Fruit fly (Drosophila melanogaster) whole organism, embryonic: ENCODE data around the gene vnd.

Source experiments
- CG10274 ChIP-seq: fragments of 200-800 bp; sonication (Bioruptor generic); optimal IDR thresholded peaks from 3 replicates; lab custom pipeline; 2017; ENCODE audit warnings: missing biosample characterization, mild to moderate bottlenecking, missing genetic modification characterization
- CG10543 ChIP-seq: fragments of 200-800 bp; sonication (Bioruptor generic); optimal IDR thresholded peaks from 3 replicates; lab custom pipeline; 2017; ENCODE audit warnings: missing biosample characterization, mild to moderate bottlenecking, missing genetic modification characterization, moderate library complexity
- CG10565 ChIP-seq: fragments of 200-800 bp; sonication (Bioruptor generic); optimal IDR thresholded peaks from 3 replicates; lab custom pipeline; 2016; ENCODE audit warnings: missing biosample characterization, mild to moderate bottlenecking, missing genetic modification characterization
- CG13287 ChIP-seq: fragments of 200-800 bp; sonication (Bioruptor generic); IDR thresholded peaks from 2 replicates; pipeline ENCODE4 v1.3.6; 2022; ENCODE audit warnings: missing biosample characterization, missing genetic modification characterization; ENCODE audit not compliant: partially characterized antibody
- CG13894 ChIP-seq: fragments of 200-800 bp; sonication (Bioruptor generic); optimal IDR thresholded peaks from 3 replicates; lab custom pipeline; 2018; ENCODE audit warnings: missing biosample characterization, mild to moderate bottlenecking, missing genetic modification characterization, moderate library complexity
- CG14667 ChIP-seq: fragments of 200-800 bp; sonication (Bioruptor generic); IDR thresholded peaks from 2 replicates; pipeline ENCODE4 v1.3.6; 2022; ENCODE audit warnings: missing biosample characterization, missing genetic modification characterization
- CG15601 ChIP-seq: fragments of 200-800 bp; sonication (Bioruptor generic); optimal IDR thresholded peaks from 3 replicates; lab custom pipeline; 2019; ENCODE audit warnings: missing biosample characterization, mild to moderate bottlenecking, missing genetic modification characterization, moderate library complexity
- CG17328 ChIP-seq: fragments of 200-800 bp; sonication (Bioruptor generic); IDR thresholded peaks from 2 replicates; pipeline ENCODE4 v1.3.6; 2022; ENCODE audit warnings: missing biosample characterization, missing genetic modification characterization
- CG18599 ChIP-seq: fragments of 200-800 bp; sonication (Bioruptor generic); optimal IDR thresholded peaks from 3 replicates; lab custom pipeline; 2017; ENCODE audit warnings: missing biosample characterization, missing genetic modification characterization, mild to moderate bottlenecking, moderate library complexity, missing genetic modification reagents
- CG31365 ChIP-seq: fragments of 200-800 bp; sonication (Bioruptor generic); optimal IDR thresholded peaks from 2 replicates; lab custom pipeline; 2018; ENCODE audit warnings: missing biosample characterization, mild to moderate bottlenecking, missing genetic modification characterization
- CG32532 ChIP-seq: fragments of 200-800 bp; sonication (Bioruptor generic); IDR thresholded peaks from 2 replicates; pipeline ENCODE4 v1.3.6; 2022; ENCODE audit warnings: missing biosample characterization, missing genetic modification characterization
- CG4617 ChIP-seq: fragments of 200-800 bp; sonication (Bioruptor generic); optimal IDR thresholded peaks from 3 replicates; lab custom pipeline; 2016; ENCODE audit warnings: missing biosample characterization, missing genetic modification characterization, borderline replicate concordance
- CG4820 ChIP-seq: fragments of 200-800 bp; sonication (Bioruptor generic); optimal IDR thresholded peaks from 3 replicates; lab custom pipeline; 2016; ENCODE audit warnings: missing biosample characterization, missing genetic modification characterization
- CG6854 ChIP-seq: fragments of 200-800 bp; sonication (Bioruptor generic); optimal IDR thresholded peaks from 3 replicates; lab custom pipeline; 2017; ENCODE audit warnings: missing biosample characterization, mild to moderate bottlenecking, missing genetic modification characterization
- CG7745 ChIP-seq: fragments of 200-800 bp; sonication (Bioruptor generic); optimal IDR thresholded peaks from 2 replicates; lab custom pipeline; 2018; ENCODE audit warnings: missing biosample characterization, mild to moderate bottlenecking, missing genetic modification characterization, moderate library complexity
- CG8290 ChIP-seq, 3 experiments: fragments of 200-800 bp; sonication (Bioruptor generic); optimal IDR thresholded peaks; 2 replicates each; lab custom pipeline; 2016 to 2019; ENCODE audit warnings: missing biosample characterization in 3 of 3, missing genetic modification characterization in 3 of 3, mild to moderate bottlenecking in 2 of 3, moderate library complexity in 1 of 3
- CG9932 ChIP-seq: fragments of 200-800 bp; sonication (Bioruptor generic); IDR thresholded peaks from 2 replicates; pipeline ENCODE4 v1.3.6; 2022; ENCODE audit warnings: missing biosample characterization, missing genetic modification characterization
- CTCF ChIP-seq: fragments of 200-800 bp; sonication (Bioruptor generic); optimal IDR thresholded peaks from 2 replicates; lab custom pipeline; 2017; ENCODE audit warnings: missing biosample characterization, mild to moderate bottlenecking, missing genetic modification characterization, moderate library complexity
- CoRest ChIP-seq: fragments of 200-800 bp; sonication (Bioruptor generic); optimal IDR thresholded peaks from 3 replicates; lab custom pipeline; 2018; ENCODE audit warnings: missing biosample characterization, mild to moderate bottlenecking, missing genetic modification characterization, moderate library complexity
- D ChIP-seq, 2 experiments: fragments of 200-800 bp in 1 of 2; fragments of >200 bp in 1 of 2; sonication (Bioruptor generic) in 1 of 2; optimal IDR thresholded peaks; 2 replicates in 1 of 2; 3 replicates in 1 of 2; lab custom pipeline; 2017; ENCODE audit warnings: mild to moderate bottlenecking in 1 of 2, missing biosample characterization in 1 of 2, missing genetic modification characterization in 1 of 2, missing genetic modification reagents in 1 of 2
- Deaf1 ChIP-seq: fragments of 200-800 bp; optimal IDR thresholded peaks from 3 replicates; lab custom pipeline; 2019; ENCODE audit warnings: missing biosample characterization, mild to moderate bottlenecking, missing genetic modification characterization, moderate library complexity
- H15 ChIP-seq: fragments of 200-800 bp; sonication (Bioruptor generic); IDR thresholded peaks from 3 replicates; pipeline ENCODE4 v1.3.6; 2022; ENCODE audit warnings: missing biosample characterization, missing genetic modification characterization
- Lhr ChIP-seq: fragments of 200-800 bp; sonication (Bioruptor generic); optimal IDR thresholded peaks from 3 replicates; lab custom pipeline; 2017; ENCODE audit warnings: mild to moderate bottlenecking, missing biosample characterization, missing genetic modification reagents, missing genetic modification characterization
- NC2β ChIP-seq: fragments of 200-800 bp; sonication (Bioruptor generic); optimal IDR thresholded peaks from 2 replicates; lab custom pipeline; 2016; ENCODE audit warnings: missing biosample characterization, missing genetic modification characterization
- abd-A ChIP-seq: fragments of 200-800 bp; sonication (Bioruptor generic); optimal IDR thresholded peaks from 3 replicates; lab custom pipeline; 2019; ENCODE audit warnings: missing biosample characterization, mild to moderate bottlenecking, missing genetic modification characterization, moderate library complexity
- cg ChIP-seq: fragments of 200-800 bp; sonication (Bioruptor generic); optimal IDR thresholded peaks from 3 replicates; lab custom pipeline; 2019; ENCODE audit warnings: missing biosample characterization, mild to moderate bottlenecking, missing genetic modification characterization, moderate library complexity
- chm ChIP-seq: fragments of 200-800 bp; sonication (Bioruptor generic); IDR thresholded peaks from 2 replicates; pipeline ENCODE4 v1.3.6; 2022; ENCODE audit warnings: missing biosample characterization, missing genetic modification characterization
- ci ChIP-seq: fragments of 200-800 bp; sonication (Bioruptor generic); IDR thresholded peaks from 3 replicates; pipeline ENCODE4 v1.3.6; 2022; ENCODE audit warnings: missing biosample characterization, missing genetic modification characterization
- croc ChIP-seq: fragments of 200-800 bp; sonication (Bioruptor generic); conservative IDR thresholded peaks from 3 replicates; pipeline ENCODE4 v1.3.6; 2022; ENCODE audit warnings: missing biosample characterization, missing genetic modification characterization
- crol ChIP-seq: fragments of 200-800 bp; sonication (Bioruptor generic); IDR thresholded peaks from 2 replicates; pipeline ENCODE4 v1.3.6; 2022; ENCODE audit warnings: missing biosample characterization, missing genetic modification characterization
- dmrt11E ChIP-seq: fragments of 200-800 bp; sonication (Bioruptor generic); optimal IDR thresholded peaks from 3 replicates; lab custom pipeline; 2018; ENCODE audit warnings: missing biosample characterization, mild to moderate bottlenecking, missing genetic modification characterization, moderate library complexity
- gce ChIP-seq: fragments of 200-800 bp; sonication (Bioruptor generic); IDR thresholded peaks from 3 replicates; pipeline ENCODE4 v1.3.6; 2022; ENCODE audit warnings: missing biosample characterization, missing genetic modification characterization
- gcm2 ChIP-seq: fragments of 200-800 bp; sonication (Bioruptor generic); optimal IDR thresholded peaks from 2 replicates; lab custom pipeline; 2016; ENCODE audit warnings: missing biosample characterization, missing genetic modification characterization
- gfzf ChIP-seq: fragments of 200-800 bp; sonication (Bioruptor generic); optimal IDR thresholded peaks from 2 replicates; lab custom pipeline; 2016; ENCODE audit warnings: missing biosample characterization, mild to moderate bottlenecking, missing genetic modification characterization, moderate library complexity
- grn ChIP-seq: fragments of 200-800 bp; sonication (Bioruptor generic); optimal IDR thresholded peaks from 3 replicates; lab custom pipeline; 2017; ENCODE audit warnings: missing biosample characterization, missing genetic modification characterization
- gro ChIP-seq: fragments of 200-800 bp; sonication (Bioruptor generic); optimal IDR thresholded peaks from 2 replicates; lab custom pipeline; 2016; ENCODE audit warnings: missing biosample characterization, missing genetic modification characterization
- gsb-n ChIP-seq: fragments of 200-800 bp; sonication (Bioruptor generic); optimal IDR thresholded peaks from 3 replicates; lab custom pipeline; 2018; ENCODE audit warnings: missing biosample characterization, mild to moderate bottlenecking, missing genetic modification characterization
- hbn ChIP-seq: fragments of 200-800 bp; sonication (Bioruptor generic); IDR thresholded peaks from 2 replicates; pipeline ENCODE4 v1.3.6; 2022; ENCODE audit warnings: missing biosample characterization, missing genetic modification characterization; ENCODE audit not compliant: partially characterized antibody
- lola ChIP-seq, 3 experiments: fragments of >200 bp in 2 of 3; fragments of 200-800 bp in 1 of 3; sonication (Bioruptor generic) in 1 of 3; optimal IDR thresholded peaks; 2 replicates each; lab custom pipeline; 2017 to 2019; ENCODE audit warnings: missing biosample characterization in 3 of 3, missing genetic modification characterization in 3 of 3, mild to moderate bottlenecking in 1 of 3, moderate library complexity in 1 of 3
- nom ChIP-seq: fragments of 200-800 bp; sonication (Bioruptor generic); optimal IDR thresholded peaks from 2 replicates; lab custom pipeline; 2017; ENCODE audit warnings: missing biosample characterization, missing genetic modification characterization, mild to moderate bottlenecking, moderate library complexity, missing genetic modification reagents
- otp ChIP-seq: fragments of 200-800 bp; sonication (Bioruptor generic); IDR thresholded peaks from 3 replicates; pipeline ENCODE4, ENCODE4 v1.3.6; 2022; ENCODE audit warnings: missing biosample characterization, missing genetic modification characterization
- salm ChIP-seq: fragments of 200-800 bp; sonication (Bioruptor generic); optimal IDR thresholded peaks from 2 replicates; lab custom pipeline; 2018; ENCODE audit warnings: missing biosample characterization, mild to moderate bottlenecking, missing genetic modification characterization
- sens ChIP-seq: fragments of 200-800 bp; sonication (Bioruptor generic); peaks from one replicate; lab custom pipeline; 2016; ENCODE audit warnings: missing biosample characterization, missing genetic modification characterization
- sna ChIP-seq: fragments of 200-800 bp; sonication (Bioruptor generic); IDR thresholded peaks from 2 replicates; pipeline ENCODE4 v1.3.6; 2022; ENCODE audit warnings: missing biosample characterization, missing genetic modification characterization; ENCODE audit not compliant: partially characterized antibody
- twi ChIP-seq: fragments of 200-800 bp; optimal IDR thresholded peaks from 2 replicates; lab custom pipeline; 2019; ENCODE audit warnings: missing biosample characterization, mild to moderate bottlenecking, missing genetic modification characterization, moderate library complexity
- zen ChIP-seq: fragments of 200-800 bp; sonication (Bioruptor generic); optimal IDR thresholded peaks from 3 replicates; lab custom pipeline; 2018; ENCODE audit warnings: missing biosample characterization, mild to moderate bottlenecking, missing genetic modification characterization, moderate library complexity
- zf30C ChIP-seq: fragments of 200-800 bp; sonication (Bioruptor generic); optimal IDR thresholded peaks from 3 replicates; lab custom pipeline; 2018; ENCODE audit warnings: missing biosample characterization, mild to moderate bottlenecking, missing genetic modification characterization

vnd gene

dm6 chrX:581825-582224 is at the start of gene vnd (continued):
- peak; percentile 34 for TF ChIP-seq CG15601
- no peak for TF ChIP-seq CG7745
- no peak for TF ChIP-seq zf30C (GFP tag; lab: Kevin White, UChicago)
- peak; percentile 16 for TF ChIP-seq nom (GFP tag; lab: Kevin White, UChicago)
- TF ChIP-seq hbn (GFP tag; lab: Robert Waterston, UW) = no peak
- peak; percentile 4 for TF ChIP-seq CG4820 (GFP tag; lab: Kevin White, UChicago)
- TF ChIP-seq NC2β (GFP tag; lab: Kevin White, UChicago) = peak; percentile 15
- peak; percentile 85 for TF ChIP-seq sens (GFP tag; lab: Kevin White, UChicago)
- TF ChIP-seq CG14667 (GFP tag; lab: Robert Waterston, UW) = no peak
- no peak for TF ChIP-seq otp (GFP tag; lab: Robert Waterston, UW)
- no peak for TF ChIP-seq D (optimal IDR thresholded peaks at IDR 0.05; lab: Kevin White, UChicago)
- peak; percentile 2 for TF ChIP-seq D (GFP tag; optimal IDR thresholded peaks at IDR 0.05; lab: Kevin White, UChicago)
- no peak for TF ChIP-seq CG10565 (GFP tag; lab: Kevin White, UChicago)
- TF ChIP-seq croc = no peak
- TF ChIP-seq gsb-n (tag; lab: Kevin White, UChicago) = peak; percentile 26
- no peak for TF ChIP-seq CG31365 (tag; lab: Kevin White, UChicago)
- no peak for TF ChIP-seq CG8290 (GFP tag; optimal IDR thresholded peaks at IDR 0.05; lab: Kevin White, UChicago)
- peak in 1 of 2 experiments; percentile 47 for TF ChIP-seq CG8290 (tag; optimal IDR thresholded peaks at IDR 0.05; lab: Kevin White, UChicago)
- TF ChIP-seq ci = 0 out of 3 replicates have a peak, but pooled peaks have one; percentile 39
- TF ChIP-seq CG32532 (GFP tag; lab: Robert Waterston, UW) = no peak
- peak; percentile 12 for TF ChIP-seq Lhr (GFP tag; lab: Kevin White, UChicago)
- TF ChIP-seq CG17328 = 0 out of 2 replicates have a peak, but pooled peaks have one; percentile 23
- peak in 1 of 3 experiments; percentile 29 for TF ChIP-seq lola (GFP tag; optimal IDR thresholded peaks at IDR 0.05; lab: Kevin White, UChicago)
- TF ChIP-seq chm (GFP tag; lab: Robert Waterston, UW) = peak; percentile 16; the same call in 1 of the 2 replicates
- no peak for TF ChIP-seq CTCF
- peak; percentile 15 for TF ChIP-seq twi (tag; lab: Kevin White, UChicago)
- TF ChIP-seq gce = no peak
- TF ChIP-seq dmrt11E (tag; lab: Kevin White, UChicago) = peak; percentile 64
- peak; percentile 38 for TF ChIP-seq cg (GFP tag; lab: Kevin White, UChicago)
- no peak for TF ChIP-seq H15 (GFP tag; lab: Robert Waterston, UW)
- TF ChIP-seq CG10274 (GFP tag; lab: Kevin White, UChicago) = no peak
- TF ChIP-seq salm (tag; lab: Kevin White, UChicago) = peak; percentile 10

DNA sequence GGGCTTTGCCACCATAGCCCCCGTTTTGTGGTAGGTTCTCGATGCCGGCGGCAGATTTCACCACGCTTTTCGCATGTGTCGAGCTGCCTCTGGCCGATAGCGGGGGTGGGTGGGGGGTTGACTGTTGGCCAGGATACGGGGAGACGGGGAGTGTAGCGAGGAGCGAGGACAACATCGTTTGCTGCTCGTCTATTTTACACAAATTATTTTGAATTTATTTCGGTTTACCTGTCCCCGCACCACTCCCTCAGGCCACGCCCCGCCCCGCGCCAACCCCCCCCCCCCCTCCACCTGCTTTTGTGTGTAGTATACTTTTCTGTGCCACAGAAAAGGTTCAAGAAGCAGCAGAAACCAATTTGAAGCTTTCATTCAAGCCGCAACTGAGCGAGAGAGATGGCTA is 39.9 kb upstream of the vnd start:
- TF ChIP-seq CG4617 = no peak
- no peak for TF ChIP-seq gro (GFP tag; lab: Kevin White, UChicago)
- TF ChIP-seq Deaf1 (tag; lab: Kevin White, UChicago) = peak; percentile 27
- TF ChIP-seq CG9932 = no peak
- TF ChIP-seq grn = no peak
- TF ChIP-seq CG13894 = peak; percentile 22
- TF ChIP-seq sna (GFP tag; lab: Robert Waterston, UW) = no peak
- no peak for TF ChIP-seq CG32532 (GFP tag; lab: Robert Waterston, UW)
- peak; percentile 42 for TF ChIP-seq CG18599
- peak; percentile 93 for TF ChIP-seq abd-A (tag; lab: Kevin White, UChicago)
- no peak for TF ChIP-seq CG13287 (GFP tag; lab: Robert Waterston, UW)
- TF ChIP-seq gfzf = no peak
- TF ChIP-seq CoRest (tag; lab: Kevin White, UChicago) = no peak
- peak; percentile 87 for TF ChIP-seq crol (GFP tag; lab: Robert Waterston, UW)
- peak; percentile 9 for TF ChIP-seq CG6854 (GFP tag; lab: Kevin White, UChicago)
- no peak for TF ChIP-seq zen (tag; lab: Kevin White, UChicago)
- TF ChIP-seq CG10543 (GFP tag; lab: Kevin White, UChicago) = peak; percentile 36
- no peak for TF ChIP-seq gcm2 (GFP tag; lab: Kevin White, UChicago)
